Worm (Caenorhabditis elegans) whole organism, L4 larva: ENCODE results near the gene ZK287.1.

Source experiments
- D1046.2 ChIP-seq: fragments of 200-800 bp; sonication (Bioruptor generic); IDR thresholded peaks from 2 replicates; pipeline ENCODE4 v1.3.6; 2022; ENCODE audit warnings: missing genetic modification characterization, missing compliant biosample characterization
- ceh-82 ChIP-seq: sonication (generic microtip); optimal IDR thresholded peaks from 2 replicates; lab custom pipeline; 2017; ENCODE audit warnings: missing biosample characterization, missing genetic modification characterization
- egl-27 ChIP-seq: sonication (generic microtip); optimal IDR thresholded peaks from 3 replicates; lab custom pipeline; 2017; ENCODE audit warnings: missing biosample characterization, missing genetic modification reagents, missing genetic modification characterization
- jun-1 ChIP-seq: fragments of 150-350 bp; optimal IDR thresholded peaks from 2 replicates; lab custom pipeline; 2014; ENCODE audit warnings: missing biosample characterization, missing genetic modification reagents, missing genetic modification characterization
- lin-29 ChIP-seq: fragments of 200-800 bp; sonication (Bioruptor generic); IDR thresholded peaks from 2 replicates; pipeline ENCODE4 v1.3.6; 2022; ENCODE audit warnings: missing genetic modification reagents, missing genetic modification characterization, missing compliant biosample characterization
- mdl-1 ChIP-seq, 2 experiments: fragments of 150-350 bp in 1 of 2; sonication (generic microtip) in 1 of 2; optimal IDR thresholded peaks; 2 replicates each; lab custom pipeline; 2014 to 2017; ENCODE audit warnings: missing biosample characterization in 2 of 2, missing genetic modification characterization in 2 of 2
- nhr-76 ChIP-seq: fragments of 150-350 bp; optimal IDR thresholded peaks from 2 replicates; lab custom pipeline; 2014; ENCODE audit warnings: missing biosample characterization, missing genetic modification characterization
- pha-4 ChIP-seq, 2 experiments: fragments of 150-350 bp in 1 of 2; fragments of 200-800 bp in 1 of 2; sonication (Bioruptor generic) in 1 of 2; IDR thresholded peaks in 1 of 2; optimal IDR thresholded peaks in 1 of 2; 2 replicates each; pipeline versions ENCODE4 v1.3.6 to Lab custom; 2014 to 2022; ENCODE audit warnings: missing genetic modification characterization in 2 of 2, missing genetic modification reagents in 2 of 2, missing biosample characterization in 1 of 2, missing compliant biosample characterization in 1 of 2

DNA sequence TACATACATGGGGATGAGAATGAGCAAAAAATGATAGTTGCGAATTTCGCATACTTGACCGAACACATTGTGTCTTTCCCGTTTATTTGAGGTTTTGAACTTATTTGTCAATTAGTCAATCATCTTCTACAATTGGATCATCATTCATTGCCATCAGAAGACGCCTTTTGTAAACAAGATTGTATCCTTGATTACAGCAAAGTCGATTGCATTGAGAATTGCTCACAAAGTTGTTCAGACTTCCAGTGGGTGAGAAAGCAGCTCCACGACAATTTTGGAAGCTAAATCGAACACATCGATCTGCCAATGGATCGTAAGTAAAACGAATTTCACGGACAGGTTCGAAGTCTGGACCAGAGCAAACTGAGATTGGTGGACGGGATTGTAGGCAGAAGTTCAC lies 13.8 kb downstream of the ZK287.1 start:
- TF ChIP-seq nhr-76 (tag; lab: Kevin White, UChicago) (no peak), egl-27 (no peak), D1046.2 (GFP tag; lab: Robert Waterston, UW) (no peak), ceh-82 (tag; lab: Kevin White, UChicago) (no peak), jun-1 (tag; lab: Kevin White, UChicago) (no peak), lin-29 (GFP tag; lab: Robert Waterston, UW) (no peak), pha-4 (GFP tag; IDR thresholded peaks at IDR 0.05; lab: Robert Waterston, UW) (no peak), pha-4 (tag; optimal IDR thresholded peaks at IDR 0.05; lab: Kevin White, UChicago) (no peak), mdl-1 (tag; optimal IDR thresholded peaks at IDR 0.05; lab: Kevin White, UChicago) (no peak)
